Fruit fly (Drosophila melanogaster) whole organism, pupa: ENCODE data around the gene CG12817.

ENCODE experiments used
- CG15710 ChIP-seq: fragments of 200-800 bp; sonication (Bioruptor generic); optimal IDR thresholded peaks from 2 replicates; lab custom pipeline; 2018; ENCODE audit warnings: missing biosample characterization, mild to moderate bottlenecking, missing genetic modification characterization, moderate library complexity
- Snoo ChIP-seq: fragments of 200-800 bp; sonication (Bioruptor generic); optimal IDR thresholded peaks from 3 replicates; lab custom pipeline; 2017; ENCODE audit warnings: missing biosample characterization, mild to moderate bottlenecking, missing genetic modification characterization, inconsistent platforms

- peak; percentile 82 for TF ChIP-seq Snoo (tag; lab: Kevin White, UChicago)
- peak; percentile 96 for TF ChIP-seq CG15710 (tag; lab: Kevin White, UChicago)
Observed at dm6 chr3R:10213430-10213829, 11.1 kb downstream of the CG12817 start.
